Fruit fly (Drosophila melanogaster): ENCODE measurements around the gene Cdk12.
A peak's percentile ranks its signal among the peaks of the same experiment; 100 is the strongest.

The Cdk12 gene

dm6 chr3L:21483837-21484236 lies 32.3 kb upstream of the Cdk12 start:
- peak; percentile 68 for TF ChIP-seq pzg (GFP tag; optimal IDR thresholded peaks at IDR 0.05)
- no peak for TF ChIP-seq psq (GFP tag; optimal IDR thresholded peaks at IDR 0.05)
- TF ChIP-seq CG31224 (GFP tag; IDR thresholded peaks at IDR 0.05), result no peak
- no peak for TF ChIP-seq Dip2 (GFP tag; IDR thresholded peaks at IDR 0.05)
- no peak for TF ChIP-seq CG4328 (GFP tag; optimal IDR thresholded peaks at IDR 0.05)
- no peak for TF ChIP-seq CG17359 (tag; optimal IDR thresholded peaks at IDR 0.05)
- peak; percentile 20; the same call in 1 of the 3 replicates for TF ChIP-seq row (GFP tag; IDR thresholded peaks at IDR 0.05)
- no peak for TF ChIP-seq oc (tag; optimal IDR thresholded peaks at IDR 0.05)
- peak; percentile 27 for TF ChIP-seq Xbp1 (GFP tag; optimal IDR thresholded peaks at IDR 0.05)
- TF ChIP-seq vnd (GFP tag; IDR thresholded peaks at IDR 0.05; ENCODE audit: partially characterized antibody), result no peak
- peak; percentile 25 for TF ChIP-seq pho (GFP tag; optimal IDR thresholded peaks at IDR 0.05)
- TF ChIP-seq CoRest (tag; optimal IDR thresholded peaks at IDR 0.05), result peak; percentile 38
- no peak for TF ChIP-seq lov (optimal IDR thresholded peaks at IDR 0.05)
- TF ChIP-seq lov (GFP tag; IDR thresholded peaks at IDR 0.05), result no peak
- peak; percentile 3 for TF ChIP-seq CG8944 (GFP tag; optimal IDR thresholded peaks at IDR 0.05)
- TF ChIP-seq cato (GFP tag; optimal IDR thresholded peaks at IDR 0.05; ENCODE audit: borderline replicate concordance), result no peak
- no peak for TF ChIP-seq sob (GFP tag; IDR thresholded peaks at IDR 0.05)
- TF ChIP-seq insv (GFP tag; optimal IDR thresholded peaks at IDR 0.05), result peak; percentile 50 to 98
- TF ChIP-seq CG2678 (tag; optimal IDR thresholded peaks at IDR 0.05), result no peak
- TF ChIP-seq toy (GFP tag; IDR thresholded peaks at IDR 0.05), result no peak
- TF ChIP-seq CG1603 (tag; optimal IDR thresholded peaks at IDR 0.05), result peak; percentile 63
- peak; percentile 96 for TF ChIP-seq CTCF (GFP tag; optimal IDR thresholded peaks at IDR 0.05)
- peak; percentile 15 for TF ChIP-seq shn (GFP tag; optimal IDR thresholded peaks at IDR 0.05)
- no peak for TF ChIP-seq Dref (GFP tag; IDR thresholded peaks at IDR 0.05)
- TF ChIP-seq CG14441 (GFP tag; IDR thresholded peaks at IDR 0.05), result no peak
- no peak for TF ChIP-seq kay (GFP tag; optimal IDR thresholded peaks at IDR 0.05)
- TF ChIP-seq CG13123 (GFP tag; optimal IDR thresholded peaks at IDR 0.05), result peak; percentile 15
- TF ChIP-seq CG8290 (GFP tag; optimal IDR thresholded peaks at IDR 0.05), result peak; percentile 91
- TF ChIP-seq CG8290 (tag; optimal IDR thresholded peaks at IDR 0.05), result peak in 1 of 2 experiments; percentile 84
- TF ChIP-seq CG7786 (GFP tag; optimal IDR thresholded peaks at IDR 0.05), result peak; percentile 10
- no peak for TF ChIP-seq inv (GFP tag; IDR thresholded peaks at IDR 0.05; ENCODE audit: partially characterized antibody)
- TF ChIP-seq schlank (tag; optimal IDR thresholded peaks at IDR 0.05), result no peak
- no peak for TF ChIP-seq CG3065 (GFP tag; optimal IDR thresholded peaks at IDR 0.05)
- TF ChIP-seq pita (GFP tag; optimal IDR thresholded peaks at IDR 0.05), result peak; percentile 94
- no peak for TF ChIP-seq Side (GFP tag; optimal IDR thresholded peaks at IDR 0.05)
- peak; percentile 16 for TF ChIP-seq CG12391 (tag; optimal IDR thresholded peaks at IDR 0.05)
- no peak for TF ChIP-seq danr (GFP tag; IDR thresholded peaks at IDR 0.05)
- no peak for TF ChIP-seq sens-2 (GFP tag; IDR thresholded peaks at IDR 0.05)
- peak; percentile 69 for TF ChIP-seq CG14710 (tag; optimal IDR thresholded peaks at IDR 0.05)
- TF ChIP-seq sna (GFP tag; IDR thresholded peaks at IDR 0.05; ENCODE audit: partially characterized antibody), result no peak
- no peak for TF ChIP-seq ems (GFP tag; optimal IDR thresholded peaks at IDR 0.05)
- TF ChIP-seq dimm (GFP tag; IDR thresholded peaks at IDR 0.05), result no peak
- peak; percentile 68 for TF ChIP-seq CG2116 (GFP tag; optimal IDR thresholded peaks at IDR 0.05)
- no peak for TF ChIP-seq nau (GFP tag; optimal IDR thresholded peaks at IDR 0.05)
- TF ChIP-seq nom (GFP tag; optimal IDR thresholded peaks at IDR 0.05), result no peak
- TF ChIP-seq ab (GFP tag; optimal IDR thresholded peaks at IDR 0.05), result no peak
- no peak for TF ChIP-seq CG8359 (GFP tag; optimal IDR thresholded peaks at IDR 0.05; ENCODE audit: borderline replicate concordance)
- TF ChIP-seq CG1233 (GFP tag; optimal IDR thresholded peaks at IDR 0.05), result no peak
- TF ChIP-seq sima (GFP tag; optimal IDR thresholded peaks at IDR 0.05), result no peak
- no peak for TF ChIP-seq HLH4C (GFP tag; IDR thresholded peaks at IDR 0.05; ENCODE audit: partially characterized antibody)
- TF ChIP-seq ERR (GFP tag; optimal IDR thresholded peaks at IDR 0.05), result peak; percentile 36
- peak; percentile 49 for TF ChIP-seq Sry-δ (GFP tag; optimal IDR thresholded peaks at IDR 0.05)
- TF ChIP-seq CG14667 (GFP tag; IDR thresholded peaks at IDR 0.05), result no peak

All from whole organism, embryonic.